Fruit fly (Drosophila melanogaster) whole organism, embryonic: ENCODE results near the gene Eig71Ed.

Experiments used
- Asciz ChIP-seq: fragments of 200-800 bp; sonication (Bioruptor generic); optimal IDR thresholded peaks from 2 replicates; lab custom pipeline; 2017; ENCODE audit warnings: missing biosample characterization, mild to moderate bottlenecking, missing genetic modification characterization, missing genetic modification reagents
- CG12071 ChIP-seq: fragments of 200-800 bp; sonication (Bioruptor generic); optimal IDR thresholded peaks from 3 replicates; lab custom pipeline; 2018; ENCODE audit warnings: missing biosample characterization, mild to moderate bottlenecking, missing genetic modification characterization
- CG12942 ChIP-seq: fragments of 200-800 bp; sonication (Bioruptor generic); optimal IDR thresholded peaks from 3 replicates; lab custom pipeline; 2016; ENCODE audit warnings: missing biosample characterization, missing genetic modification characterization
- CG13775 ChIP-seq: fragments of 200-800 bp; sonication (Bioruptor generic); optimal IDR thresholded peaks from 3 replicates; lab custom pipeline; 2017; ENCODE audit warnings: missing biosample characterization, mild to moderate bottlenecking, missing genetic modification characterization
- CG15269 ChIP-seq: fragments of 200-800 bp; sonication (Bioruptor generic); optimal IDR thresholded peaks from 2 replicates; lab custom pipeline; 2018; ENCODE audit warnings: missing biosample characterization, mild to moderate bottlenecking, missing genetic modification characterization, moderate library complexity
- CG17359 ChIP-seq: fragments of 200-800 bp; sonication (Bioruptor generic); optimal IDR thresholded peaks from 3 replicates; lab custom pipeline; 2018; ENCODE audit warnings: missing biosample characterization, mild to moderate bottlenecking, missing genetic modification characterization, moderate library complexity
- CG18619 ChIP-seq: fragments of 200-800 bp; sonication (Bioruptor generic); optimal IDR thresholded peaks from 3 replicates; lab custom pipeline; 2017; ENCODE audit warnings: missing biosample characterization, mild to moderate bottlenecking, missing genetic modification characterization
- CG2678 ChIP-seq: fragments of 200-800 bp; sonication (Bioruptor generic); optimal IDR thresholded peaks from 3 replicates; lab custom pipeline; 2019; ENCODE audit warnings: missing biosample characterization, mild to moderate bottlenecking, missing genetic modification characterization, moderate library complexity
- CG30020 ChIP-seq: fragments of 200-800 bp; optimal IDR thresholded peaks from 2 replicates; lab custom pipeline; 2019; ENCODE audit warnings: missing biosample characterization, mild to moderate bottlenecking, missing genetic modification characterization, moderate library complexity
- CG30403 ChIP-seq: fragments of 200-800 bp; sonication (Bioruptor generic); optimal IDR thresholded peaks from 3 replicates; lab custom pipeline; 2016; ENCODE audit warnings: missing biosample characterization, missing genetic modification characterization
- CG31224 ChIP-seq: fragments of 200-800 bp; sonication (Bioruptor generic); IDR thresholded peaks from 2 replicates; pipeline ENCODE4 v1.3.6; 2022; ENCODE audit warnings: missing biosample characterization, missing genetic modification characterization
- CG33557 ChIP-seq: fragments of 200-800 bp; sonication (Bioruptor generic); optimal IDR thresholded peaks from 2 replicates; lab custom pipeline; 2019; ENCODE audit warnings: missing biosample characterization, mild to moderate bottlenecking, missing genetic modification characterization, moderate library complexity
- CG7357 ChIP-seq: fragments of 200-800 bp; sonication (Bioruptor generic); IDR thresholded peaks from 3 replicates; pipeline ENCODE4 v1.3.6; 2022; ENCODE audit warnings: missing biosample characterization, missing genetic modification characterization
- D19A ChIP-seq: fragments of 200-800 bp; optimal IDR thresholded peaks from 3 replicates; lab custom pipeline; 2019; ENCODE audit warnings: missing biosample characterization, mild to moderate bottlenecking, missing genetic modification characterization, moderate library complexity
- Drgx ChIP-seq: fragments of 200-800 bp; sonication (Bioruptor generic); IDR thresholded peaks from 2 replicates; pipeline ENCODE4 v1.3.6; 2022; ENCODE audit warnings: missing biosample characterization, missing genetic modification characterization
- Elba2 ChIP-seq: fragments of 200-800 bp; sonication (Bioruptor generic); optimal IDR thresholded peaks from 3 replicates; lab custom pipeline; 2016; ENCODE audit warnings: missing biosample characterization, missing genetic modification characterization
- Gsc ChIP-seq: fragments of 200-800 bp; sonication (Bioruptor generic); IDR thresholded peaks from 2 replicates; pipeline ENCODE4 v1.3.6; 2022; ENCODE audit warnings: missing biosample characterization, missing genetic modification characterization
- Hey ChIP-seq: fragments of 200-800 bp; sonication (Bioruptor generic); optimal IDR thresholded peaks from 3 replicates; lab custom pipeline; 2018; ENCODE audit warnings: missing biosample characterization, mild to moderate bottlenecking, missing genetic modification characterization
- Lim3 ChIP-seq: fragments of 200-800 bp; sonication (Bioruptor generic); IDR thresholded peaks from 2 replicates; pipeline ENCODE4 v1.3.6; 2022; ENCODE audit warnings: missing biosample characterization, missing genetic modification characterization
- Med ChIP-seq: fragments of 200-800 bp; sonication (Bioruptor generic); peaks from one replicate; lab custom pipeline; 2016; ENCODE audit warnings: missing biosample characterization, missing genetic modification characterization, mild to moderate bottlenecking, inconsistent platforms, moderate library complexity
- Scr ChIP-seq: fragments of 200-800 bp; sonication (Bioruptor generic); IDR thresholded peaks from 2 replicates; pipeline ENCODE4 v1.3.6; 2022; ENCODE audit warnings: missing biosample characterization, missing genetic modification characterization; ENCODE audit not compliant: partially characterized antibody
- Xrp1 ChIP-seq: fragments of 200-800 bp; sonication (Bioruptor generic); IDR thresholded peaks from 2 replicates; pipeline ENCODE4 v1.3.6; 2022; ENCODE audit warnings: missing biosample characterization, missing genetic modification characterization
- ara ChIP-seq: fragments of 200-800 bp; sonication (Bioruptor generic); IDR thresholded peaks from 2 replicates; pipeline ENCODE4 v1.3.6; 2022; ENCODE audit warnings: missing biosample characterization, missing genetic modification characterization
- az2 ChIP-seq: fragments of 200-800 bp; sonication (Bioruptor generic); optimal IDR thresholded peaks from 3 replicates; lab custom pipeline; 2016; ENCODE audit warnings: missing biosample characterization, missing genetic modification characterization
- bbx ChIP-seq: fragments of 200-800 bp; sonication (Bioruptor generic); IDR thresholded peaks from 2 replicates; pipeline ENCODE4 v1.3.6; 2022; ENCODE audit warnings: missing biosample characterization, missing genetic modification characterization; ENCODE audit not compliant: partially characterized antibody
- br ChIP-seq: fragments of >200 bp; optimal IDR thresholded peaks from 2 replicates; lab custom pipeline; 2017
- bsh ChIP-seq, 2 experiments: fragments of 200-800 bp; sonication (Bioruptor generic); optimal IDR thresholded peaks; 2 replicates each; lab custom pipeline; 2017 to 2018; ENCODE audit warnings: mild to moderate bottlenecking in 2 of 2, missing biosample characterization in 2 of 2, missing genetic modification characterization in 2 of 2, moderate library complexity in 1 of 2
- chif ChIP-seq, 2 experiments: fragments of 200-800 bp; sonication (Bioruptor generic); optimal IDR thresholded peaks; 3 replicates each; lab custom pipeline; 2016; ENCODE audit warnings: missing biosample characterization in 2 of 2, missing genetic modification characterization in 2 of 2
- chinmo ChIP-seq: fragments of 200-800 bp; sonication (Bioruptor generic); IDR thresholded peaks from 4 replicates; pipeline ENCODE4 v1.3.6; 2022; ENCODE audit warnings: missing biosample characterization, missing genetic modification characterization; ENCODE audit not compliant: partially characterized antibody
- cwo ChIP-seq: fragments of 200-800 bp; sonication (Bioruptor generic); optimal IDR thresholded peaks from 3 replicates; lab custom pipeline; 2017; ENCODE audit warnings: missing biosample characterization, missing genetic modification characterization, mild to moderate bottlenecking, moderate library complexity, missing genetic modification reagents
- dmrt11E ChIP-seq: fragments of 200-800 bp; sonication (Bioruptor generic); optimal IDR thresholded peaks from 3 replicates; lab custom pipeline; 2018; ENCODE audit warnings: missing biosample characterization, mild to moderate bottlenecking, missing genetic modification characterization, moderate library complexity
- ewg ChIP-seq: fragments of 200-800 bp; sonication (Bioruptor generic); optimal IDR thresholded peaks from 3 replicates; lab custom pipeline; 2017; ENCODE audit warnings: mild to moderate bottlenecking, missing biosample characterization, missing genetic modification reagents, missing genetic modification characterization
- fru ChIP-seq: fragments of >200 bp; optimal IDR thresholded peaks from 2 replicates; lab custom pipeline; 2017
- gcm ChIP-seq: fragments of 200-800 bp; sonication (Bioruptor generic); optimal IDR thresholded peaks from 2 replicates; lab custom pipeline; 2019; ENCODE audit warnings: missing biosample characterization, mild to moderate bottlenecking, missing genetic modification characterization, moderate library complexity
- grau ChIP-seq: fragments of 200-800 bp; optimal IDR thresholded peaks from 3 replicates; lab custom pipeline; 2019; ENCODE audit warnings: missing biosample characterization, mild to moderate bottlenecking, missing genetic modification characterization, moderate library complexity
- hbn ChIP-seq: fragments of 200-800 bp; sonication (Bioruptor generic); IDR thresholded peaks from 2 replicates; pipeline ENCODE4 v1.3.6; 2022; ENCODE audit warnings: missing biosample characterization, missing genetic modification characterization; ENCODE audit not compliant: partially characterized antibody
- mam ChIP-seq: fragments of 200-800 bp; sonication (Bioruptor generic); optimal IDR thresholded peaks from 3 replicates; lab custom pipeline; 2016; ENCODE audit warnings: missing biosample characterization, missing genetic modification characterization
- nau ChIP-seq: fragments of 200-800 bp; sonication (Bioruptor generic); optimal IDR thresholded peaks from 3 replicates; lab custom pipeline; 2017; ENCODE audit warnings: missing biosample characterization, mild to moderate bottlenecking, missing genetic modification characterization, missing genetic modification reagents
- nerfin-1 ChIP-seq: fragments of 200-800 bp; sonication (Bioruptor generic); optimal IDR thresholded peaks from 3 replicates; lab custom pipeline; 2019; ENCODE audit warnings: missing biosample characterization, mild to moderate bottlenecking, missing genetic modification characterization, moderate library complexity
- slbo ChIP-seq: fragments of 200-800 bp; sonication (Bioruptor generic); IDR thresholded peaks from 2 replicates; pipeline ENCODE4 v1.3.6; 2022; ENCODE audit warnings: missing biosample characterization, missing genetic modification characterization
- vnd ChIP-seq: fragments of 200-800 bp; sonication (Bioruptor generic); IDR thresholded peaks from 3 replicates; pipeline ENCODE4 v1.3.6; 2022; ENCODE audit warnings: missing biosample characterization, missing genetic modification characterization; ENCODE audit not compliant: partially characterized antibody
- zen2 ChIP-seq: fragments of 200-800 bp; sonication (Bioruptor generic); IDR thresholded peaks from 3 replicates; pipeline ENCODE4 v1.3.6; 2022; ENCODE audit warnings: missing biosample characterization, missing genetic modification characterization; ENCODE audit not compliant: partially characterized antibody

Gene Eig71Ed

DNA sequence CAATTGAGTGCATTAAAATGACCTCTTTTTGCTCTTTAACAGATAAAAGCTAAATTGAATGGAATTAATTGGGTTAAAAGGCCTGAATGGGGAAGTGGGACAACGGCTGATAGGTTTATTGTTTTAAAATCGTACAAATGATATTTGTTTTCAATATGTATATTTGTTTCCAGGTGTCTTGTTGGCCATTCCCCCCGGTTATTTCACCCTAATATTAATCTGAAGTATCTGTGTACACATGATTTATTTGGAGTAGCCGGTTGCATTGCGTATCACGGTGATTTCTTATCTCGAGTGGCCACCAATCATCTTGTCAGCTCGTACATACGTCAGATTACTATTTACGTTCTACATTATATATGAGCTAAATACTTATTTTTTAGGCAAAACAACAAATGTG, 16.0 kb upstream of the Eig71Ed start (continued):
- no peak for TF ChIP-seq nerfin-1 (tag; lab: Kevin White, UChicago)
- TF ChIP-seq CG2678 (tag; lab: Kevin White, UChicago), result peak; percentile 5
- peak in 1 of 2 experiments; percentile 15 for TF ChIP-seq bsh (GFP tag; optimal IDR thresholded peaks at IDR 0.05; lab: Kevin White, UChicago)
- no peak for TF ChIP-seq nau
- no peak for TF ChIP-seq CG7357
- TF ChIP-seq az2, result no peak
- TF ChIP-seq CG17359 (tag; lab: Kevin White, UChicago), result no peak
- no peak for TF ChIP-seq hbn (GFP tag; lab: Robert Waterston, UW)
- no peak for TF ChIP-seq D19A
- peak; percentile 30 for TF ChIP-seq cwo (GFP tag; lab: Kevin White, UChicago)
- no peak for TF ChIP-seq br (lab: Kevin White, UChicago)
- no peak for TF ChIP-seq ewg (GFP tag; lab: Kevin White, UChicago)
- no peak for TF ChIP-seq mam
- TF ChIP-seq grau (tag; lab: Kevin White, UChicago), result no peak
- TF ChIP-seq chif (GFP tag; optimal IDR thresholded peaks at IDR 0.05; lab: Kevin White, UChicago), result no peak
- TF ChIP-seq chinmo (GFP tag; lab: Robert Waterston, UW), result peak; percentile 65; the same call in 2 of the 4 replicates
- no peak for TF ChIP-seq Elba2 (GFP tag; lab: Kevin White, UChicago)
- TF ChIP-seq CG12071 (GFP tag; lab: Kevin White, UChicago), result no peak
- peak; percentile 2 for TF ChIP-seq CG33557 (GFP tag; lab: Kevin White, UChicago)
- TF ChIP-seq ara (GFP tag; lab: Robert Waterston, UW), result peak; percentile 50; the same call in 1 of the 2 replicates
- TF ChIP-seq CG18619 (GFP tag; lab: Kevin White, UChicago), result no peak
- TF ChIP-seq slbo, result no peak
- no peak for TF ChIP-seq CG31224 (GFP tag; lab: Robert Waterston, UW)
- TF ChIP-seq CG30020 (tag; lab: Kevin White, UChicago), result no peak
- TF ChIP-seq Gsc (GFP tag; lab: Robert Waterston, UW), result no peak
- peak; percentile 67 for TF ChIP-seq Med
- 0 out of 2 replicates have a peak, but pooled peaks have one; percentile 21 for TF ChIP-seq Xrp1
- no peak for TF ChIP-seq Scr (GFP tag; lab: Robert Waterston, UW)
- TF ChIP-seq CG13775 (GFP tag; lab: Kevin White, UChicago), result no peak
- TF ChIP-seq CG15269 (tag; lab: Kevin White, UChicago), result no peak
- TF ChIP-seq dmrt11E (tag; lab: Kevin White, UChicago), result peak; percentile 16
- peak; percentile 3 for TF ChIP-seq Asciz
- no peak for TF ChIP-seq CG30403
- TF ChIP-seq vnd (GFP tag; lab: Robert Waterston, UW), result peak; percentile 58; the same call in 2 of the 3 replicates
- no peak for TF ChIP-seq Drgx (GFP tag; lab: Robert Waterston, UW)
- no peak for TF ChIP-seq CG12942 (GFP tag; lab: Kevin White, UChicago)
- no peak for TF ChIP-seq bbx (GFP tag; lab: Robert Waterston, UW)
- TF ChIP-seq zen2 (GFP tag; lab: Robert Waterston, UW), result no peak
- no peak for TF ChIP-seq Lim3 (GFP tag; lab: Robert Waterston, UW)
- no peak for TF ChIP-seq fru (lab: Kevin White, UChicago)
- peak; percentile 9 for TF ChIP-seq Hey
- no peak for TF ChIP-seq gcm (GFP tag; lab: Kevin White, UChicago)
